Worm (Caenorhabditis elegans): ENCODE data around the gene srw-119.
"Not testable (repeated sequence)": the region's sequence is repeated elsewhere in the genome, so short reads cannot be mapped to it uniquely, and the experiment has no call there.

The srw-119 gene

ce11 chrV:2979978-2980377, 19.7 kb downstream of the srw-119 start, which contains the start of gene srw-118:
Gene srw-118 (minus strand): TSS chrV:2980078.
- TF ChIP-seq hpl-2 (GFP tag; optimal IDR thresholded peaks at IDR 0.05) (no peak), lsy-2 (tag; optimal IDR thresholded peaks at IDR 0.05) (no peak), zag-1 (tag; optimal IDR thresholded peaks at IDR 0.05) (no peak), sptf-1 (tag; optimal IDR thresholded peaks at IDR 0.05) (no peak), nhr-28 (tag; optimal IDR thresholded peaks at IDR 0.05) (no peak), fkh-8 (tag; optimal IDR thresholded peaks at IDR 0.05) (no peak), fkh-4 (tag; optimal IDR thresholded peaks at IDR 0.05; ENCODE audit: borderline replicate concordance) (no peak), ceh-63 (GFP tag; optimal IDR thresholded peaks at IDR 0.05) (no peak), ets-5 (GFP tag; IDR thresholded peaks at IDR 0.05) (no peak), aly-2 (tag; optimal IDR thresholded peaks at IDR 0.05) (no peak), ztf-11 (tag; optimal IDR thresholded peaks at IDR 0.05) (no peak), nhr-84 (tag; optimal IDR thresholded peaks at IDR 0.05) (no peak), sox-4 (tag; optimal IDR thresholded peaks at IDR 0.05) (no peak)

ce11 chrV:2976287-2976686, 23.3 kb downstream of the srw-119 start, which contains the start of gene srw-124:
Gene srw-124 (plus strand): TSS chrV:2976587.
- TF ChIP-seq skn-1 (tag; optimal IDR thresholded peaks at IDR 0.05) (no peak), snpc-4 (tag; optimal IDR thresholded peaks at IDR 0.05) (no peak), fkh-8 (tag; optimal IDR thresholded peaks at IDR 0.05) (no peak), jun-1 (tag; optimal IDR thresholded peaks at IDR 0.05) (no peak), nhr-76 (tag; optimal IDR thresholded peaks at IDR 0.05) (no peak), nhr-28 (tag; optimal IDR thresholded peaks at IDR 0.05) (no peak), ztf-4 (tag; optimal IDR thresholded peaks at IDR 0.05) (no peak), ceh-8 (GFP tag; optimal IDR thresholded peaks at IDR 0.05) (no peak), zag-1 (tag; optimal IDR thresholded peaks at IDR 0.05) (no peak), Y116A8C.19 (tag; optimal IDR thresholded peaks at IDR 0.05; ENCODE audit: borderline replicate concordance) (no peak), egl-13 (tag; optimal IDR thresholded peaks at IDR 0.05) (no peak)

ce11 chrV:2975285-2975684, 24.4 kb downstream of the srw-119 start, which contains the start of gene srw-123:
Gene srw-123 (minus strand): TSS chrV:2975385.
- not testable (repeated sequence) for TF ChIP-seq zip-4 (GFP tag; optimal IDR thresholded peaks at IDR 0.05); hlh-4 (tag; optimal IDR thresholded peaks at IDR 0.05); nhr-71 (tag; optimal IDR thresholded peaks at IDR 0.05)

DNA sequence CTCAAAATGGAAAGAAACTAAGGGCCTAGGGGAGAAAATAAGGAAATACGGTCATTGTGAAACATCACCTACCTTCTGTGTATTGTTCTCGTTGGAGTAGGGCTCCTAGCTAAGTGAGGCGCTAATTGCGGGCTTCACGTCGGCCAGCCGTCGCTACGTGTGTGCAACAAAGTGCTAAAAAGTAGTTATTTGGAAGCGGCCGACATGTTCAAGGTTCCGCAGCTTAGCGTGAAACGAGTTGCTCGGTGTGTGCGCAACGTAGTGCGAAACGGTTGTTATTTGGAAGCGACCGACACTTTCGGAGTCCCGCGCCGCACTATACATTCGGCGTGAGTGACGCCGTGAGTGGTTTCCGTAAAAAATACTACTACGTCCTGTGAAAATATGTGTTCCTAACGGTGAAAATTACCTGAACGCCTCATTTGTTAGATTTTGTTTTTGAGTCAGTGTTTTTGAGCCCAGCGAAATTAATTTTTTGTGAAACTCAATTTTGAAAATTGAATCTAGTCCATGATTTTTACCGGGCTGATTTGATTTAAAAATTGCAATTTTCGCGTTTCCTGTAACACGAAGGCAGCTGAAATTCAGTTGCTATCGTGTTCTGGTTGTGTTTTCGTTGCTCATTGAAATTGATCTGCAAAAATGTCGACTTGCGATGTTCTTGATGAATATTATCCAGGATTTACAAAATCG, 28.2 kb downstream of the srw-119 start, which contains the start of gene srw-129:
TSS of gene srw-129 (plus strand) at position 643 of the 693 bp plus-strand sequence.
- TF ChIP-seq dsc-1 (tag; optimal IDR thresholded peaks at IDR 0.05) (no peak), swsn-7 (tag; optimal IDR thresholded peaks at IDR 0.05) (no peak), snpc-4 (tag; optimal IDR thresholded peaks at IDR 0.05) (no peak), hlh-4 (tag; optimal IDR thresholded peaks at IDR 0.05) (no peak), nhr-28 (tag; optimal IDR thresholded peaks at IDR 0.05) (no peak), blmp-1 (tag; optimal IDR thresholded peaks at IDR 0.05) (no peak), fkh-8 (tag; optimal IDR thresholded peaks at IDR 0.05) (no peak), alr-1 (tag; optimal IDR thresholded peaks at IDR 0.05; ENCODE audit: borderline replicate concordance) (no peak)

- TF ChIP-seq efl-3 (GFP tag; optimal IDR thresholded peaks at IDR 0.05) (no peak), lin-13 (GFP tag; optimal IDR thresholded peaks at IDR 0.05) (no peak), dpl-1 (GFP tag; optimal IDR thresholded peaks at IDR 0.05) (no peak), zip-4 (GFP tag; optimal IDR thresholded peaks at IDR 0.05) (no peak), hlh-17 (GFP tag; optimal IDR thresholded peaks at IDR 0.05; ENCODE audit: borderline replicate concordance) (no peak), xbp-1 (tag; optimal IDR thresholded peaks at IDR 0.05) (no peak), nhr-20 (tag; optimal IDR thresholded peaks at IDR 0.05) (no peak)
Measured at ce11 chrV:2964786-2965185, 34.9 kb downstream of the srw-119 start, which contains the start of gene srh-88. Gene srh-88 (minus strand): TSS chrV:2964886.
